In genomic region chrX:14016698-14017097, ce11 we compare ENCODE assay signal across 4 worm cellular contexts.
TF ChIP-seq lines count a peak whose summit lies in the region.

No protein-coding gene starts in this region.

TF ChIP-seq in whole organism, L2 larva, 48 proteins besides CTCF, POLR2A, EP300 and RAD21 (continues in another document):
- TF ChIP-seq ZK546.5 (tag; optimal IDR thresholded peaks at IDR 0.05; lab: Kevin White, UChicago) (no peak), nhr-23 (tag; optimal IDR thresholded peaks at IDR 0.05; lab: Kevin White, UChicago) (no peak), F13H6.1 (tag; optimal IDR thresholded peaks at IDR 0.05; lab: Kevin White, UChicago) (peak; percentile 88), lin-13 (GFP tag; optimal IDR thresholded peaks at IDR 0.05; lab: Kevin White, UChicago) (peak; percentile 65), sma-3 (GFP tag; optimal IDR thresholded peaks at IDR 0.05; lab: Kevin White, UChicago) (no peak), aly-2 (tag; optimal IDR thresholded peaks at IDR 0.05; lab: Kevin White, UChicago) (no peak), zag-1 (tag; optimal IDR thresholded peaks at IDR 0.05; lab: Kevin White, UChicago) (peak; percentile 78), nhr-25 (tag; optimal IDR thresholded peaks at IDR 0.05; lab: Kevin White, UChicago) (no peak), crh-2 (tag; optimal IDR thresholded peaks at IDR 0.05; lab: Kevin White, UChicago) (peak; percentile 8), alr-1 (tag; optimal IDR thresholded peaks at IDR 0.05; lab: Kevin White, UChicago) (no peak), gmeb-1 (tag; optimal IDR thresholded peaks at IDR 0.05; lab: Kevin White, UChicago) (no peak), lin-39 (tag; optimal IDR thresholded peaks at IDR 0.05; lab: Kevin White, UChicago) (no peak), nhr-6 (tag; optimal IDR thresholded peaks at IDR 0.05; lab: Kevin White, UChicago) (peak; percentile 19), skn-1 (tag; optimal IDR thresholded peaks at IDR 0.05; lab: Kevin White, UChicago) (no peak), ztf-11 (tag; optimal IDR thresholded peaks at IDR 0.05; lab: Kevin White, UChicago) (no peak), nhr-12 (tag; optimal IDR thresholded peaks at IDR 0.05; lab: Kevin White, UChicago) (no peak), blmp-1 (tag; optimal IDR thresholded peaks at IDR 0.05; lab: Kevin White, UChicago; ENCODE audit: insufficient read depth) (no peak), fos-1 (tag; optimal IDR thresholded peaks at IDR 0.05; lab: Kevin White, UChicago) (no peak), nhr-10 (tag; optimal IDR thresholded peaks at IDR 0.05; lab: Kevin White, UChicago) (no peak), ceh-16 (tag; optimal IDR thresholded peaks at IDR 0.05; lab: Kevin White, UChicago) (no peak), Y55F3AM.14 (GFP tag; optimal IDR thresholded peaks at IDR 0.05; lab: Kevin White, UChicago) (peak; percentile 4), ztf-4 (tag; optimal IDR thresholded peaks at IDR 0.05; lab: Kevin White, UChicago) (peak; percentile 66), mbf-1 (tag; optimal IDR thresholded peaks at IDR 0.05; lab: Kevin White, UChicago) (no peak), ztf-1 (GFP tag; conservative IDR thresholded peaks at IDR 0.05; lab: Robert Waterston, UW) (no peak)

TF ChIP-seq in whole organism, L4 larva, 104 proteins besides CTCF, POLR2A, EP300 and RAD21 (continues in another document):
- TF ChIP-seq mes-2 (tag; optimal IDR thresholded peaks at IDR 0.05; lab: Kevin White, UChicago; ENCODE audit: poor library complexity, severe bottlenecking), result peak; percentile 37
- TF ChIP-seq nhr-28 (tag; optimal IDR thresholded peaks at IDR 0.05; lab: Kevin White, UChicago), result no peak
- TF ChIP-seq nhr-6 (tag; optimal IDR thresholded peaks at IDR 0.05; lab: Kevin White, UChicago), result no peak
- TF ChIP-seq attf-4 (tag; optimal IDR thresholded peaks at IDR 0.05; lab: Kevin White, UChicago), result no peak
- TF ChIP-seq unc-62 (GFP tag; optimal IDR thresholded peaks at IDR 0.05 in 1 of 2; lab: Kevin White, UChicago), result peak in 1 of 2 experiments; percentile 99
- TF ChIP-seq unc-62 (tag; optimal IDR thresholded peaks at IDR 0.05; lab: Kevin White, UChicago), result no peak
- TF ChIP-seq ceh-32 (tag; optimal IDR thresholded peaks at IDR 0.05; lab: Kevin White, UChicago; ENCODE audit: poor library complexity), result no peak
- TF ChIP-seq ceh-44 (GFP tag; IDR thresholded peaks at IDR 0.05; lab: Robert Waterston, UW), result no peak
- no peak for TF ChIP-seq ceh-82 (tag; optimal IDR thresholded peaks at IDR 0.05; lab: Kevin White, UChicago)
- no peak for TF ChIP-seq nhr-42 (GFP tag; IDR thresholded peaks at IDR 0.05; lab: Robert Waterston, UW)
- TF ChIP-seq rbr-2 (tag; optimal IDR thresholded peaks at IDR 0.05; lab: Kevin White, UChicago), result peak; percentile 65
- TF ChIP-seq ztf-11 (tag; optimal IDR thresholded peaks at IDR 0.05; lab: Kevin White, UChicago), result no peak
- no peak for TF ChIP-seq zip-2 (tag; optimal IDR thresholded peaks at IDR 0.05; lab: Kevin White, UChicago)
- TF ChIP-seq vab-7 (GFP tag; IDR thresholded peaks at IDR 0.05; lab: Robert Waterston, UW), result 0 out of 2 replicates have a peak, but pooled peaks have one; percentile 21
- TF ChIP-seq ZK546.5 (tag; optimal IDR thresholded peaks at IDR 0.05; lab: Kevin White, UChicago), result no peak
- no peak for TF ChIP-seq F44E2.7 (GFP tag; IDR thresholded peaks at IDR 0.05; lab: Robert Waterston, UW)
- TF ChIP-seq dmd-6 (GFP tag; IDR thresholded peaks at IDR 0.05; lab: Robert Waterston, UW), result 0 out of 2 replicates have a peak, but pooled peaks have one; percentile 16
- TF ChIP-seq set-16 (GFP tag; IDR thresholded peaks at IDR 0.05; lab: Robert Waterston, UW), result peak; percentile 38; the same call in 1 of the 2 replicates
- TF ChIP-seq tra-1 (GFP tag; IDR thresholded peaks at IDR 0.05; lab: Robert Waterston, UW), result 0 out of 2 replicates have a peak, but pooled peaks have one; percentile 56
- no peak for TF ChIP-seq ama-1 (optimal IDR thresholded peaks at IDR 0.05; lab: Kevin White, UChicago)
- no peak for TF ChIP-seq zip-11 (GFP tag; IDR thresholded peaks at IDR 0.05; lab: Robert Waterston, UW)
- TF ChIP-seq F37D6.2 (tag; optimal IDR thresholded peaks at IDR 0.05; lab: Kevin White, UChicago), result peak; percentile 71
- peak; percentile 37 for TF ChIP-seq aha-1 (tag; lab: Kevin White, UChicago)
- no peak for TF ChIP-seq nhr-48 (tag; optimal IDR thresholded peaks at IDR 0.05; lab: Kevin White, UChicago)

TF ChIP-seq in whole organism, late embryonic, 69 proteins besides CTCF, POLR2A, EP300 and RAD21 (continues in another document):
- TF ChIP-seq unc-42 (tag; optimal IDR thresholded peaks at IDR 0.05; lab: Kevin White, UChicago) (peak; percentile 73), F13H6.1 (tag; optimal IDR thresholded peaks at IDR 0.05; lab: Kevin White, UChicago) (no peak), che-1 (tag; optimal IDR thresholded peaks at IDR 0.05; lab: Kevin White, UChicago) (no peak), ceh-14 (tag; optimal IDR thresholded peaks at IDR 0.05; lab: Kevin White, UChicago) (peak; percentile 19), rnt-1 (tag; optimal IDR thresholded peaks at IDR 0.05; lab: Kevin White, UChicago) (peak; percentile 83), sox-4 (tag; optimal IDR thresholded peaks at IDR 0.05; lab: Kevin White, UChicago) (no peak), pat-9 (tag; optimal IDR thresholded peaks at IDR 0.05; lab: Kevin White, UChicago) (peak; percentile 9), hlh-13 (GFP tag; optimal IDR thresholded peaks at IDR 0.05; lab: Kevin White, UChicago) (no peak), ceh-19 (GFP tag; optimal IDR thresholded peaks at IDR 0.05; lab: Kevin White, UChicago) (peak; percentile 9), hlh-6 (tag; optimal IDR thresholded peaks at IDR 0.05; lab: Kevin White, UChicago) (no peak), fkh-10 (GFP tag; optimal IDR thresholded peaks at IDR 0.05; lab: Kevin White, UChicago) (peak; percentile 1), fax-1 (tag; optimal IDR thresholded peaks at IDR 0.05; lab: Kevin White, UChicago) (peak; percentile 25), unc-55 (GFP tag; optimal IDR thresholded peaks at IDR 0.05; lab: Kevin White, UChicago) (peak; percentile 99), Y22D7AL.16 (tag; optimal IDR thresholded peaks at IDR 0.05; lab: Kevin White, UChicago) (no peak), tbx-2 (tag; optimal IDR thresholded peaks at IDR 0.05; lab: Kevin White, UChicago) (peak; percentile 59), sox-2 (GFP tag; IDR thresholded peaks at IDR 0.05; lab: Robert Waterston, UW) (no peak), syd-9 (tag; optimal IDR thresholded peaks at IDR 0.05; lab: Kevin White, UChicago) (peak; percentile 34), lin-11 (tag; optimal IDR thresholded peaks at IDR 0.05; lab: Kevin White, UChicago) (no peak), ceh-31 (tag; optimal IDR thresholded peaks at IDR 0.05; lab: Kevin White, UChicago) (peak; percentile 80), C08G9.2 (tag; optimal IDR thresholded peaks at IDR 0.05; lab: Kevin White, UChicago) (no peak), ceh-34 (tag; optimal IDR thresholded peaks at IDR 0.05; lab: Kevin White, UChicago) (peak; percentile 67), nfya-1 (tag; optimal IDR thresholded peaks at IDR 0.05; lab: Kevin White, UChicago) (peak; percentile 84), ceh-18 (tag; optimal IDR thresholded peaks at IDR 0.05; lab: Kevin White, UChicago) (peak; percentile 86), sdc-2 (tag; optimal IDR thresholded peaks at IDR 0.05; lab: Kevin White, UChicago) (peak; percentile 56), ref-2 (tag; optimal IDR thresholded peaks at IDR 0.05; lab: Kevin White, UChicago) (peak; percentile 43), hlh-8 (tag; optimal IDR thresholded peaks at IDR 0.05; lab: Kevin White, UChicago) (peak; percentile 81)

TF ChIP-seq in whole organism, mixed stage, embryonic, 35 proteins besides CTCF, POLR2A, EP300 and RAD21:
- TF ChIP-seq unc-120 (tag; optimal IDR thresholded peaks at IDR 0.05; lab: Kevin White, UChicago; ENCODE audit: poor library complexity, severe bottlenecking) (peak; percentile 81), unc-62 (GFP tag; optimal IDR thresholded peaks at IDR 0.05; lab: Kevin White, UChicago) (peak; percentile 96), lsy-2 (tag; optimal IDR thresholded peaks at IDR 0.05; lab: Kevin White, UChicago) (peak; percentile 18), M03D4.4 (tag; optimal IDR thresholded peaks at IDR 0.05; lab: Kevin White, UChicago) (peak; percentile 3), elt-1 (tag; optimal IDR thresholded peaks at IDR 0.05; lab: Kevin White, UChicago; ENCODE audit: borderline replicate concordance, insufficient read depth) (no peak), lin-32 (GFP tag; optimal IDR thresholded peaks at IDR 0.05; lab: Kevin White, UChicago) (peak; percentile 50), mls-2 (tag; optimal IDR thresholded peaks at IDR 0.05; lab: Kevin White, UChicago) (peak; percentile 35), ces-1 (GFP tag; optimal IDR thresholded peaks at IDR 0.05; lab: Kevin White, UChicago) (peak; percentile 87), flh-1 (GFP tag; optimal IDR thresholded peaks at IDR 0.05; lab: Kevin White, UChicago) (no peak), cnd-1 (tag; optimal IDR thresholded peaks at IDR 0.05; lab: Kevin White, UChicago) (peak; percentile 91), elt-3 (tag; optimal IDR thresholded peaks at IDR 0.05; lab: Kevin White, UChicago) (no peak), ztf-11 (tag; optimal IDR thresholded peaks at IDR 0.05; lab: Kevin White, UChicago) (peak; percentile 38), ham-2 (GFP tag; optimal IDR thresholded peaks at IDR 0.05; lab: Kevin White, UChicago) (no peak), hlh-1 (tag; optimal IDR thresholded peaks at IDR 0.05; lab: Kevin White, UChicago) (peak; percentile 99)
TF ChIP-seq in whole organism, mixed stage, embryonic: peak in this region for 10.
